Fruit fly (Drosophila melanogaster) whole organism, embryonic: ENCODE results near the gene Tlk.
A peak's percentile ranks its signal among the peaks of the same experiment; 100 is the strongest.

Experiments used
- Abd-B ChIP-seq: fragments of 200-800 bp; sonication (Bioruptor generic); optimal IDR thresholded peaks from 2 replicates; lab custom pipeline; 2018; ENCODE audit warnings: missing biosample characterization, mild to moderate bottlenecking, missing genetic modification characterization, moderate library complexity
- Bdp1 ChIP-seq: fragments of 200-800 bp; sonication (Bioruptor generic); optimal IDR thresholded peaks from 3 replicates; lab custom pipeline; 2016; ENCODE audit warnings: missing biosample characterization, missing genetic modification characterization
- Bgb ChIP-seq: fragments of 200-800 bp; sonication (Bioruptor generic); IDR thresholded peaks from 2 replicates; pipeline ENCODE4 v1.3.6; 2022; ENCODE audit warnings: missing biosample characterization, missing genetic modification characterization; ENCODE audit not compliant: partially characterized antibody
- CG11093 ChIP-seq: fragments of 200-800 bp; sonication (Bioruptor generic); IDR thresholded peaks from 3 replicates; pipeline ENCODE4 v1.3.6; 2022; ENCODE audit warnings: missing biosample characterization, missing genetic modification characterization
- CG11247 ChIP-seq: fragments of 200-800 bp; sonication (Bioruptor generic); IDR thresholded peaks from 2 replicates; pipeline ENCODE4 v1.3.6; 2022; ENCODE audit warnings: missing biosample characterization, missing genetic modification characterization
- CG12155 ChIP-seq: fragments of 200-800 bp; sonication (Bioruptor generic); optimal IDR thresholded peaks from 3 replicates; lab custom pipeline; 2016; ENCODE audit warnings: missing biosample characterization, missing genetic modification characterization
- CG12769 ChIP-seq: fragments of 200-800 bp; sonication (Bioruptor generic); optimal IDR thresholded peaks from 2 replicates; lab custom pipeline; 2019; ENCODE audit warnings: missing biosample characterization, mild to moderate bottlenecking, missing genetic modification characterization, moderate library complexity
- CG16815 ChIP-seq: fragments of 200-800 bp; sonication (Bioruptor generic); optimal IDR thresholded peaks from 3 replicates; lab custom pipeline; 2017; ENCODE audit warnings: missing biosample characterization, mild to moderate bottlenecking, missing genetic modification characterization
- CG17328 ChIP-seq: fragments of 200-800 bp; sonication (Bioruptor generic); IDR thresholded peaks from 2 replicates; pipeline ENCODE4 v1.3.6; 2022; ENCODE audit warnings: missing biosample characterization, missing genetic modification characterization
- CG18262 ChIP-seq: fragments of 200-800 bp; optimal IDR thresholded peaks from 3 replicates; lab custom pipeline; 2019; ENCODE audit warnings: missing biosample characterization, mild to moderate bottlenecking, missing genetic modification characterization, moderate library complexity
- CG2678 ChIP-seq: fragments of 200-800 bp; sonication (Bioruptor generic); optimal IDR thresholded peaks from 3 replicates; lab custom pipeline; 2019; ENCODE audit warnings: missing biosample characterization, mild to moderate bottlenecking, missing genetic modification characterization, moderate library complexity
- CG2712 ChIP-seq: fragments of 200-800 bp; optimal IDR thresholded peaks from 3 replicates; lab custom pipeline; 2019; ENCODE audit warnings: missing biosample characterization, mild to moderate bottlenecking, missing genetic modification characterization, moderate library complexity
- CG32532 ChIP-seq: fragments of 200-800 bp; sonication (Bioruptor generic); IDR thresholded peaks from 2 replicates; pipeline ENCODE4 v1.3.6; 2022; ENCODE audit warnings: missing biosample characterization, missing genetic modification characterization
- CG42726 ChIP-seq: fragments of 200-800 bp; sonication (Bioruptor generic); IDR thresholded peaks from 2 replicates; pipeline ENCODE4 v1.3.6; 2022; ENCODE audit warnings: missing biosample characterization, missing genetic modification characterization; ENCODE audit not compliant: partially characterized antibody
- CG4360 ChIP-seq: fragments of 200-800 bp; sonication (Bioruptor generic); IDR thresholded peaks from 2 replicates; pipeline ENCODE4 v1.3.6; 2022; ENCODE audit warnings: missing biosample characterization, missing genetic modification characterization
- CG5180 ChIP-seq: fragments of 200-800 bp; sonication (Bioruptor generic); optimal IDR thresholded peaks from 3 replicates; lab custom pipeline; 2017; ENCODE audit warnings: missing biosample characterization, missing genetic modification characterization, mild to moderate bottlenecking, moderate library complexity, missing genetic modification reagents
- CG6689 ChIP-seq: fragments of 200-800 bp; sonication (Bioruptor generic); IDR thresholded peaks from 2 replicates; pipeline ENCODE4 v1.3.6; 2022; ENCODE audit warnings: missing biosample characterization, missing genetic modification characterization
- CG6791 ChIP-seq: fragments of 200-800 bp; sonication (Bioruptor generic); IDR thresholded peaks from 3 replicates; pipeline ENCODE4 v1.3.6; 2022; ENCODE audit warnings: missing biosample characterization, missing genetic modification characterization; ENCODE audit not compliant: partially characterized antibody
- CG7372 ChIP-seq: fragments of 200-800 bp; sonication (Bioruptor generic); IDR thresholded peaks from 2 replicates; pipeline ENCODE4 v1.3.6; 2022; ENCODE audit warnings: missing biosample characterization, missing genetic modification characterization
- CG7786 ChIP-seq: fragments of 200-800 bp; sonication (Bioruptor generic); optimal IDR thresholded peaks from 2 replicates; lab custom pipeline; 2016; ENCODE audit warnings: missing biosample characterization, missing genetic modification characterization
- CG7987 ChIP-seq: fragments of 200-800 bp; sonication (Bioruptor generic); optimal IDR thresholded peaks from 2 replicates; lab custom pipeline; 2018; ENCODE audit warnings: missing biosample characterization, mild to moderate bottlenecking, missing genetic modification characterization, moderate library complexity
- CG8924 ChIP-seq: fragments of 200-800 bp; optimal IDR thresholded peaks from 3 replicates; lab custom pipeline; 2019; ENCODE audit warnings: missing biosample characterization, mild to moderate bottlenecking, missing genetic modification characterization, moderate library complexity
- CrebB ChIP-seq: fragments of 200-800 bp; sonication (Bioruptor generic); optimal IDR thresholded peaks from 3 replicates; lab custom pipeline; 2018; ENCODE audit warnings: missing biosample characterization, mild to moderate bottlenecking, missing genetic modification characterization
- D19A ChIP-seq: fragments of 200-800 bp; optimal IDR thresholded peaks from 3 replicates; lab custom pipeline; 2019; ENCODE audit warnings: missing biosample characterization, mild to moderate bottlenecking, missing genetic modification characterization, moderate library complexity
- Dek ChIP-seq: fragments of 200-800 bp; sonication (Bioruptor generic); optimal IDR thresholded peaks from 3 replicates; lab custom pipeline; 2019; ENCODE audit warnings: missing biosample characterization, mild to moderate bottlenecking, missing genetic modification characterization, moderate library complexity
- Dp ChIP-seq: fragments of 200-800 bp; sonication (Bioruptor generic); optimal IDR thresholded peaks from 2 replicates; lab custom pipeline; 2018; ENCODE audit warnings: missing biosample characterization, mild to moderate bottlenecking, missing genetic modification characterization, moderate library complexity
- Dref ChIP-seq: fragments of 200-800 bp; sonication (Bioruptor generic); IDR thresholded peaks from 2 replicates; pipeline ENCODE4 v1.3.6; 2022; ENCODE audit warnings: missing biosample characterization, missing genetic modification characterization
- Ets97D ChIP-seq: fragments of 200-800 bp; sonication (Bioruptor generic); optimal IDR thresholded peaks from 3 replicates; lab custom pipeline; 2016; ENCODE audit warnings: missing biosample characterization, missing genetic modification characterization
- Gug ChIP-seq: fragments of 200-800 bp; sonication (Bioruptor generic); IDR thresholded peaks from 4 replicates; pipeline ENCODE4 v1.3.6; 2022; ENCODE audit warnings: missing biosample characterization, missing genetic modification characterization
- HmgZ ChIP-seq: fragments of 200-800 bp; sonication (Bioruptor generic); optimal IDR thresholded peaks from 2 replicates; lab custom pipeline; 2018; ENCODE audit warnings: missing biosample characterization, mild to moderate bottlenecking, missing genetic modification characterization
- Hmr ChIP-seq: fragments of 200-800 bp; sonication (Bioruptor generic); optimal IDR thresholded peaks from 3 replicates; lab custom pipeline; 2017; ENCODE audit warnings: mild to moderate bottlenecking, missing biosample characterization, missing genetic modification reagents, missing genetic modification characterization
- Meics ChIP-seq: fragments of 200-800 bp; sonication (Bioruptor generic); optimal IDR thresholded peaks from 2 replicates; lab custom pipeline; 2017; ENCODE audit warnings: missing biosample characterization, mild to moderate bottlenecking, missing genetic modification characterization
- Opbp ChIP-seq: fragments of 200-800 bp; sonication (Bioruptor generic); IDR thresholded peaks from 3 replicates; pipeline ENCODE4 v1.3.6; 2022; ENCODE audit warnings: missing biosample characterization, missing genetic modification characterization; ENCODE audit not compliant: partially characterized antibody
- Spps ChIP-seq: fragments of 200-800 bp; sonication (Bioruptor generic); optimal IDR thresholded peaks from 2 replicates; lab custom pipeline; 2018; ENCODE audit warnings: missing biosample characterization, mild to moderate bottlenecking, missing genetic modification characterization
- Taf1 ChIP-seq: fragments of 200-800 bp; sonication (Bioruptor generic); IDR thresholded peaks from 2 replicates; pipeline ENCODE4 v1.3.6; 2022; ENCODE audit warnings: missing biosample characterization, missing genetic modification characterization
- abd-A ChIP-seq: fragments of 200-800 bp; sonication (Bioruptor generic); optimal IDR thresholded peaks from 3 replicates; lab custom pipeline; 2019; ENCODE audit warnings: missing biosample characterization, mild to moderate bottlenecking, missing genetic modification characterization, moderate library complexity
- chn ChIP-seq: fragments of 200-800 bp; sonication (Bioruptor generic); optimal IDR thresholded peaks from 2 replicates; lab custom pipeline; 2016; ENCODE audit warnings: missing biosample characterization, missing genetic modification characterization
- crol ChIP-seq: fragments of 200-800 bp; sonication (Bioruptor generic); IDR thresholded peaks from 2 replicates; pipeline ENCODE4 v1.3.6; 2022; ENCODE audit warnings: missing biosample characterization, missing genetic modification characterization
- dpn ChIP-seq, 2 experiments: fragments of 200-800 bp; sonication (Bioruptor generic); optimal IDR thresholded peaks; 3 replicates each; lab custom pipeline; 2016; ENCODE audit warnings: missing biosample characterization in 2 of 2, missing genetic modification characterization in 2 of 2
- ftz-f1 ChIP-seq: fragments of 200-800 bp; sonication (Bioruptor generic); optimal IDR thresholded peaks from 2 replicates; lab custom pipeline; 2016; ENCODE audit warnings: missing biosample characterization, missing genetic modification characterization
- gsb-n ChIP-seq: fragments of 200-800 bp; sonication (Bioruptor generic); optimal IDR thresholded peaks from 3 replicates; lab custom pipeline; 2018; ENCODE audit warnings: missing biosample characterization, mild to moderate bottlenecking, missing genetic modification characterization
- inv ChIP-seq: fragments of 200-800 bp; sonication (Bioruptor generic); IDR thresholded peaks from 2 replicates; pipeline ENCODE4 v1.3.6; 2022; ENCODE audit warnings: missing biosample characterization, missing genetic modification characterization; ENCODE audit not compliant: partially characterized antibody
- lbe ChIP-seq: fragments of 200-800 bp; sonication (Bioruptor generic); optimal IDR thresholded peaks from 2 replicates; lab custom pipeline; 2016; ENCODE audit warnings: missing biosample characterization, mild to moderate bottlenecking, missing genetic modification characterization
- repo ChIP-seq: fragments of 200-800 bp; sonication (Bioruptor generic); optimal IDR thresholded peaks from 2 replicates; lab custom pipeline; 2016; ENCODE audit warnings: missing biosample characterization, missing genetic modification characterization
- sd ChIP-seq: fragments of 200-800 bp; sonication (Bioruptor generic); optimal IDR thresholded peaks from 3 replicates; lab custom pipeline; 2018; ENCODE audit warnings: missing biosample characterization, mild to moderate bottlenecking, missing genetic modification characterization, moderate library complexity
- sens ChIP-seq: fragments of 200-800 bp; sonication (Bioruptor generic); peaks from one replicate; lab custom pipeline; 2016; ENCODE audit warnings: missing biosample characterization, missing genetic modification characterization
- sim ChIP-seq: fragments of 200-800 bp; sonication (Bioruptor generic); IDR thresholded peaks from 2 replicates; pipeline ENCODE4 v1.3.6; 2022; ENCODE audit warnings: missing biosample characterization, missing genetic modification characterization
- sob ChIP-seq: fragments of 200-800 bp; sonication (Bioruptor generic); IDR thresholded peaks from 2 replicates; pipeline ENCODE4 v1.3.6; 2022; ENCODE audit warnings: missing biosample characterization, missing genetic modification characterization
- tap ChIP-seq: fragments of 200-800 bp; optimal IDR thresholded peaks from 3 replicates; lab custom pipeline; 2019; ENCODE audit warnings: missing biosample characterization, mild to moderate bottlenecking, missing genetic modification characterization, moderate library complexity
- unc-4 ChIP-seq: fragments of 200-800 bp; sonication (Bioruptor generic); IDR thresholded peaks from 2 replicates; pipeline ENCODE4 v1.3.6; 2022; ENCODE audit warnings: missing biosample characterization, missing genetic modification characterization; ENCODE audit not compliant: partially characterized antibody
- vvl ChIP-seq: fragments of 200-800 bp; sonication (Bioruptor generic); IDR thresholded peaks from 2 replicates; pipeline ENCODE4 v1.3.6; 2022; ENCODE audit warnings: missing biosample characterization, missing genetic modification characterization

Gene Tlk

DNA sequence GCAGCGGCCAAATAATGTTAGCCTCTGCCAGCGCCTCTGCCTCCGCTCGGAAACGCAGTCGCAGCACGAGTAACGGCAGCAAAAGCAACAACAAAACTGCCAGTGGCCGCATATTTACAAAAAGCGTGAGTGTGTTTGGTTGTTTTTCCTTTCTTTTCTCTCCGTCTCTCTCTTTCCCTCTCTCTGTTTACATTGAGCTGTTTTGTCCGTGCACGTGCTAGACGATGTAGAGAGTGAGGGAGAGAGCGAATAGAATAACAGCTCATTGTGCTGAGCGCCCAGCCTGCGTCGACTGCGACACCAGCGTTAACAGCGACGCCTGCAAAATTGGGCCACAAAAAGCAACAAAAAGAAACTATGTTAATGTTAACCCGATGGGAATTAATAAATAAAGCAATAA, 57.4 kb downstream of the Tlk start:
- TF ChIP-seq CG8924 (tag; lab: Kevin White, UChicago): peak; percentile 64
- no peak for TF ChIP-seq Abd-B (GFP tag; lab: Kevin White, UChicago)
- TF ChIP-seq crol (GFP tag; lab: Robert Waterston, UW): peak; percentile 54; the same call in 1 of the 2 replicates
- peak; percentile 86 for TF ChIP-seq CrebB (tag; lab: Kevin White, UChicago)
- 0 out of 2 replicates have a peak, but pooled peaks have one; percentile 11 for TF ChIP-seq CG42726 (GFP tag; lab: Robert Waterston, UW)
- no peak for TF ChIP-seq Dref (GFP tag; lab: Robert Waterston, UW)
- TF ChIP-seq sim: no peak
- TF ChIP-seq CG12769 (tag; lab: Kevin White, UChicago): peak; percentile 78
- peak; percentile 21 for TF ChIP-seq CG18262 (tag; lab: Kevin White, UChicago)
- peak; percentile 83 for TF ChIP-seq vvl (GFP tag; lab: Robert Waterston, UW)
- TF ChIP-seq CG2678 (tag; lab: Kevin White, UChicago): peak; percentile 53
- peak; percentile 66; the same call in 1 of the 2 replicates for TF ChIP-seq sob
- TF ChIP-seq CG17328: peak; percentile 29
- TF ChIP-seq Taf1 (GFP tag; lab: Robert Waterston, UW): no peak
- TF ChIP-seq CG16815 (GFP tag; lab: Kevin White, UChicago): no peak
- no peak for TF ChIP-seq CG11247 (GFP tag; lab: Robert Waterston, UW)
- TF ChIP-seq tap (tag; lab: Kevin White, UChicago): peak; percentile 39
- TF ChIP-seq Ets97D (GFP tag; lab: Kevin White, UChicago): no peak
- TF ChIP-seq CG5180 (GFP tag; lab: Kevin White, UChicago): peak; percentile 92
- no peak for TF ChIP-seq Opbp (GFP tag; lab: Robert Waterston, UW)
- peak; percentile 81 for TF ChIP-seq HmgZ
- peak; percentile 76 for TF ChIP-seq Hmr (GFP tag; lab: Kevin White, UChicago)
- TF ChIP-seq inv: no peak
- peak; percentile 33 for TF ChIP-seq gsb-n
- TF ChIP-seq D19A (tag; lab: Kevin White, UChicago): peak; percentile 29
- no peak for TF ChIP-seq repo (GFP tag; lab: Kevin White, UChicago)
- TF ChIP-seq ftz-f1 (GFP tag; lab: Kevin White, UChicago): peak; percentile 78
- peak; percentile 29 for TF ChIP-seq chn
- no peak for TF ChIP-seq CG6689 (GFP tag; lab: Robert Waterston, UW)
- no peak for TF ChIP-seq CG11093
- peak; percentile 21 for TF ChIP-seq CG7786 (GFP tag; lab: Kevin White, UChicago)
- no peak for TF ChIP-seq unc-4 (GFP tag; lab: Robert Waterston, UW)
- TF ChIP-seq Gug: no peak
- TF ChIP-seq sens: peak; percentile 90
- TF ChIP-seq CG4360 (GFP tag; lab: Robert Waterston, UW): peak; percentile 92
- peak; percentile 90 for TF ChIP-seq CG7987
- TF ChIP-seq Meics (GFP tag; lab: Kevin White, UChicago): peak; percentile 65
- peak; percentile 61 for TF ChIP-seq lbe (GFP tag; lab: Kevin White, UChicago)
- peak; percentile 85 for TF ChIP-seq abd-A (tag; lab: Kevin White, UChicago)
- peak; percentile 1 for TF ChIP-seq Spps (tag; lab: Kevin White, UChicago)
- TF ChIP-seq Bgb (GFP tag; lab: Robert Waterston, UW): peak; percentile 32; the same call in 1 of the 2 replicates
- TF ChIP-seq sd (tag; lab: Kevin White, UChicago): peak; percentile 84
- peak; percentile 44 for TF ChIP-seq CG32532
- TF ChIP-seq CG12155 (GFP tag; lab: Kevin White, UChicago): peak; percentile 35
- no peak for TF ChIP-seq Bdp1 (GFP tag; lab: Kevin White, UChicago)
- TF ChIP-seq Dp (GFP tag; lab: Kevin White, UChicago): no peak
- peak; percentile 20 for TF ChIP-seq CG2712
- no peak for TF ChIP-seq CG7372 (GFP tag; lab: Robert Waterston, UW)
- TF ChIP-seq Dek (tag; lab: Kevin White, UChicago): no peak
- no peak for TF ChIP-seq CG6791 (GFP tag; lab: Robert Waterston, UW)
- peak in 1 of 2 experiments; percentile 15 for TF ChIP-seq dpn (GFP tag; optimal IDR thresholded peaks at IDR 0.05; lab: Kevin White, UChicago)
